Worm (Caenorhabditis elegans) whole organism, L4 larva: ENCODE measurements around the gene K01A6.6.

Source experiments
- ceh-82 ChIP-seq: sonication (generic microtip); optimal IDR thresholded peaks from 2 replicates; lab custom pipeline; 2017; ENCODE audit warnings: missing biosample characterization, missing genetic modification characterization
- gei-8 ChIP-seq: fragments of 200-800 bp; sonication (Bioruptor generic); optimal IDR thresholded peaks from 2 replicates; lab custom pipeline; 2018; ENCODE audit warnings: mild to moderate bottlenecking, missing genetic modification characterization, missing compliant biosample characterization
- hlh-30 ChIP-seq: sonication (generic microtip); optimal IDR thresholded peaks from 2 replicates; lab custom pipeline; 2017; ENCODE audit warnings: antibody characterized with exemption, mild to moderate bottlenecking, missing genetic modification characterization, missing compliant biosample characterization; ENCODE audit not compliant: insufficient read depth
- lin-1 ChIP-seq: fragments of 200-800 bp; sonication (Bioruptor generic); IDR thresholded peaks from 2 replicates; pipeline ENCODE4 v1.3.6; 2022; ENCODE audit warnings: missing genetic modification reagents, missing genetic modification characterization, missing compliant biosample characterization
- mep-1 ChIP-seq: fragments of 150-350 bp; sonication (generic microtip); optimal IDR thresholded peaks from 3 replicates; lab custom pipeline; 2014; ENCODE audit warnings: missing biosample characterization, missing genetic modification characterization
- nhr-237 ChIP-seq: sonication (generic microtip); optimal IDR thresholded peaks from 2 replicates; lab custom pipeline; 2017; ENCODE audit warnings: missing biosample characterization, missing genetic modification characterization
- pha-4 ChIP-seq, 2 experiments: fragments of 150-350 bp in 1 of 2; fragments of 200-800 bp in 1 of 2; sonication (Bioruptor generic) in 1 of 2; IDR thresholded peaks in 1 of 2; optimal IDR thresholded peaks in 1 of 2; 2 replicates each; pipeline versions ENCODE4 v1.3.6 to Lab custom; 2014 to 2022; ENCODE audit warnings: missing genetic modification characterization in 2 of 2, missing genetic modification reagents in 2 of 2, missing biosample characterization in 1 of 2, missing compliant biosample characterization in 1 of 2
- skn-1 ChIP-seq: fragments of 150-350 bp; optimal IDR thresholded peaks from 2 replicates; lab custom pipeline; 2014; ENCODE audit warnings: missing biosample characterization, missing genetic modification characterization
- unc-130 ChIP-seq: sonication (generic microtip); optimal IDR thresholded peaks from 2 replicates; lab custom pipeline; 2016; ENCODE audit warnings: missing genetic modification reagents, missing genetic modification characterization, missing compliant biosample characterization
- unc-62 ChIP-seq, 3 experiments: fragments of 150-350 bp in 1 of 3; sonication (generic microtip); optimal IDR thresholded peaks in 2 of 3; peaks in 1 of 3; 1 replicate in 1 of 3; 2 replicates in 2 of 3; lab custom pipeline; 2014 to 2017; ENCODE audit warnings: missing biosample characterization in 3 of 3, missing genetic modification characterization in 3 of 3, missing genetic modification reagents in 3 of 3, missing genotype in 1 of 3
- ztf-11 ChIP-seq: fragments of 150-350 bp; optimal IDR thresholded peaks from 2 replicates; lab custom pipeline; 2014; ENCODE audit warnings: missing biosample characterization, missing genetic modification characterization

ce11 chrIV:11703685-11704296 is 31.3 kb upstream of the K01A6.6 start, which contains the start of the genes T22B3.3 and alg-3:
- TF ChIP-seq nhr-237 (tag; lab: Kevin White, UChicago) (no peak), unc-62 (GFP tag; optimal IDR thresholded peaks at IDR 0.05 in 1 of 2; lab: Kevin White, UChicago) (no peak), unc-62 (tag; optimal IDR thresholded peaks at IDR 0.05; lab: Kevin White, UChicago) (no peak), pha-4 (GFP tag; IDR thresholded peaks at IDR 0.05; lab: Robert Waterston, UW) (no peak), pha-4 (tag; optimal IDR thresholded peaks at IDR 0.05; lab: Kevin White, UChicago) (no peak), mep-1 (tag; lab: Kevin White, UChicago) (no peak), ztf-11 (tag; lab: Kevin White, UChicago) (no peak), gei-8 (GFP tag; lab: Kevin White, UChicago) (no peak), hlh-30 (no peak), unc-130 (GFP tag; lab: Kevin White, UChicago) (no peak), ceh-82 (tag; lab: Kevin White, UChicago) (no peak), skn-1 (no peak), lin-1 (GFP tag; lab: Robert Waterston, UW) (no peak)
